Worm (Caenorhabditis elegans): ENCODE measurements around the gene R04A9.7.

DNA sequence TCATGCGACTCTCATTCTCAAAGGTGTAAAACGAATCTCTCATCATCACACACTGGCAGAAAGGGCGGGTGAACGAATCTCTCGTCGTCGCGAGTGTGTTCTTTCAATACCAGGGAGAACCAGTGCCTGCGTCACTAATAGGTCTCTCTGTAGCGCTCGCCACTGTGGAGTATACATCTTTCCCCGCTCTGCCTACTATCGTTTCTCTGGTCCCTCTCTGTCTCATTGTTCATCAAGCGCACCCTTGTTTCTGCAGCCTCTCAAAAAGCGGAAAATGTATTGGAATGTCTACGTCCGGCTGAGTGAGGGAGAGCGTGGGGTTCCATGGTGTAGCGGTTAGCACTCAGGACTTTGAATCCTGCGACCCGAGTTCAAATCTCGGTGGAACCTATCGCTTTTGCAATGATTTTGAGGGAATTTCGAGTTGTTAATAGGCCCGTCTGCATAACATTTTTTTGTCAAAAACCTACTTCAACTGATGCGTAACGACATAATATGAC lies 15.4 kb upstream of the R04A9.7 start:
- peak; percentile 84 for TF ChIP-seq sem-2 (GFP tag; optimal IDR thresholded peaks at IDR 0.05)
- peak; percentile 87 for TF ChIP-seq cnd-1 (tag; optimal IDR thresholded peaks at IDR 0.05)
- TF ChIP-seq snpc-4 (tag; optimal IDR thresholded peaks at IDR 0.05), result no peak
- TF ChIP-seq drap-1 (GFP tag; optimal IDR thresholded peaks at IDR 0.05), result peak; percentile 94
- TF ChIP-seq unc-62 (GFP tag; optimal IDR thresholded peaks at IDR 0.05), result peak; percentile 57
- TF ChIP-seq nhr-28 (tag; optimal IDR thresholded peaks at IDR 0.05), result peak; percentile 58
- peak; percentile 75 for TF ChIP-seq tbx-8 (GFP tag; optimal IDR thresholded peaks at IDR 0.05)
- peak; percentile 85 for TF ChIP-seq lin-32 (GFP tag; optimal IDR thresholded peaks at IDR 0.05)
- TF ChIP-seq elt-3 (tag; optimal IDR thresholded peaks at IDR 0.05), result peak; percentile 9
- TF ChIP-seq elt-1 (tag; optimal IDR thresholded peaks at IDR 0.05; ENCODE audit: borderline replicate concordance, insufficient read depth), result no peak
- peak; percentile 75 for TF ChIP-seq bed-3 (GFP tag; optimal IDR thresholded peaks at IDR 0.05)

Data from whole organism, mixed stage, embryonic.